Worm (Caenorhabditis elegans): Measurements from ENCODE around the gene T07H3.8.

The T07H3.8 gene

DNA sequence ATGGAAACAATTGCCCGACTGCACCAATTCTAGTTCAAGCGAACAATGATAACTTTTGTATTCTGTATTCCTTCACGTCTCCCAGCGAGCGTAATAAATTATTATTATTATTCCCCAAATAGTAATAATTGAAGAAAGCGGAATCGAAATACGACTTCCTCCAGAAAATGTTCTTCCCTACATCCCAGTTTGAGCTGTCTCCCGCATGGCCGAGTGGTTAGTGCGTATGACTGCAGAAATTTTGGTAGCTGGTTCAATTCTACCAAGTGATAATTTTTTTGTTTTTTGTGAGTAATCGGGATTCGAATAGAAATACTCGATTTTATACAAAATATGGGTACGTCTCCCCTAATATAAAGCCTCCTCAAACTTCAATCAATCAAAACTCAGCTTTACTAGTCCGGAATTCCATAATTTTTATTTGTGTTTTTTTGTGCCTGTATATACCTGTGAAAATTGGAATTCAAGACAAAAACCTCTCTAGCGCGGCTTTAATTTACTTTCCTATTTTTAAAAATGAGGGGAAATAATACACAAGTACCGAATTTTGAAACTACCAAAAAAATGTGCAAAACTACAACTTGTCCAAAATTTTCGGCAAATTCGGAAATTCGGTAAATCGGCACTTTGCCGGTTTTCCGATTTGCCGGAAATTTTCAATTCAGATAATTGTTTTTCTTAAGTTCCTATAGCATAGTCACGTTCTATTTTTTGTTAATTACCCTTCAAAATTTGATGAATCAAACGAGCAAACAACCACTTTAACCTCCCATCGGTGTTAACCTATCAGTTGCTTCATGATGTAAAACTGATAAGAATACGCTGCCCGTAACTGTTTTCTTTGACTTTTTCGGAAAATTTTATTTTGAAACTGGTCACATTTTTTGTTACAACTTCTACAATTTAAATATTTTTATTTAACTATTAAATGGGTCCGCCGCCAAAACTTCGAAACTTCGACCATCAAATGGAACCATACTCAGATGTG is 11.0 kb downstream of the T07H3.8 start, which contains the start of gene bath-46:
bath-46 (plus strand) TSS at position 806 of the 988 bp plus-strand sequence.
- peak; percentile 38 for TF ChIP-seq nhr-80 (tag; optimal IDR thresholded peaks at IDR 0.05)
- peak; percentile 11 for TF ChIP-seq rpc-1 (optimal IDR thresholded peaks at IDR 0.05)
- peak; percentile 61 for TF ChIP-seq rpc-1 (tag; optimal IDR thresholded peaks at IDR 0.05)
- TF ChIP-seq B0261.1 (tag; optimal IDR thresholded peaks at IDR 0.05): peak; percentile 59
- 0 out of 2 replicates have a peak, but pooled peaks have one; percentile 69 for TF ChIP-seq ztf-25 (GFP tag; IDR thresholded peaks at IDR 0.05)
- no peak for TF ChIP-seq chd-7 (tag; optimal IDR thresholded peaks at IDR 0.05)
- TF ChIP-seq lin-26 (GFP tag; IDR thresholded peaks at IDR 0.05): peak; percentile 77
- TF ChIP-seq dox-1 (GFP tag; IDR thresholded peaks at IDR 0.05): 0 out of 2 replicates have a peak, but pooled peaks have one; percentile 24
- TF ChIP-seq Y95B8A.8 (GFP tag; IDR thresholded peaks at IDR 0.05): 0 out of 2 replicates have a peak, but pooled peaks have one; percentile 46
- TF ChIP-seq F10E7.11 (tag; optimal IDR thresholded peaks at IDR 0.05): no peak
- TF ChIP-seq dpff-1 (tag; optimal IDR thresholded peaks at IDR 0.05): no peak
- 0 out of 2 replicates have a peak, but pooled peaks have one; percentile 8 for TF ChIP-seq rcor-1 (GFP tag; IDR thresholded peaks at IDR 0.05)
- TF ChIP-seq hmg-1.2 (GFP tag; IDR thresholded peaks at IDR 0.05): no peak
- no peak for TF ChIP-seq T07F8.4 (tag; optimal IDR thresholded peaks at IDR 0.05)
- no peak for TF ChIP-seq rec-8 (tag; optimal IDR thresholded peaks at IDR 0.05)
- no peak for TF ChIP-seq F22D6.2 (tag; optimal IDR thresholded peaks at IDR 0.05)
- no peak for TF ChIP-seq F57A8.1 (GFP tag; optimal IDR thresholded peaks at IDR 0.05)
- peak; percentile 84 for TF ChIP-seq tbp1 (GFP tag; optimal IDR thresholded peaks at IDR 0.05)

DNA sequence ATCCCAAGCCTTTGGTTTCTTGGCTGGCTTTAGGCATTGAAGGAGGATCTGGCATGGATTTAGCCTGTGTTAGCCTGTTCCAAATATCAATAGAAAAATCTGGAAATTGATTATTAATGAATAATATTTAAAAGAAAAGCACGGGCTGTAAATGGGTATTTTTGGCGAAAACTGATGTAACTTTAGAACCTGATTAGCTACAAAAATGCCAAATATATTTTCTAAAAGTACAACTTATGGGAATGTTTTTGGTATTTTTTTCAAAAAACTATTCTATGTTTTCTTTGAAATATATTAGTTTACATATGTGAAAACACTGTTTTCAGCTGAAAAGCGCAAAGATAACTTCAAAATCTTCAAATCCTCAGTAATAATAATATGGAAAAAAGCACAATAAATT is 14.3 kb downstream of the T07H3.8 start, which contains the start of gene bath-26:
bath-26 (minus strand) TSS at position 101 of the 400 bp plus-strand sequence.
- TF ChIP-seq pbrm-1 (GFP tag; IDR thresholded peaks at IDR 0.05): no peak
- TF ChIP-seq F39B2.1 (GFP tag; IDR thresholded peaks at IDR 0.05): no peak
- TF ChIP-seq lag-1 (GFP tag; IDR thresholded peaks at IDR 0.05): no peak
- no peak for TF ChIP-seq nhr-90 (tag; optimal IDR thresholded peaks at IDR 0.05)
- TF ChIP-seq mxl-1 (tag; optimal IDR thresholded peaks at IDR 0.05): no peak
- no peak for TF ChIP-seq ZK185.1 (tag; optimal IDR thresholded peaks at IDR 0.05; ENCODE audit: poor library complexity, severe bottlenecking)
- no peak for TF ChIP-seq lir-1 (GFP tag; conservative IDR thresholded peaks at IDR 0.05)
- TF ChIP-seq lin-26 (GFP tag; IDR thresholded peaks at IDR 0.05): no peak
- TF ChIP-seq Y67H2A.10 (GFP tag; conservative IDR thresholded peaks at IDR 0.05): no peak
- TF ChIP-seq F23B12.7 (tag; optimal IDR thresholded peaks at IDR 0.05; ENCODE audit: insufficient read depth): no peak
- TF ChIP-seq nfya-2 (GFP tag; IDR thresholded peaks at IDR 0.05): no peak
- TF ChIP-seq bed-2 (GFP tag; IDR thresholded peaks at IDR 0.05): no peak

DNA sequence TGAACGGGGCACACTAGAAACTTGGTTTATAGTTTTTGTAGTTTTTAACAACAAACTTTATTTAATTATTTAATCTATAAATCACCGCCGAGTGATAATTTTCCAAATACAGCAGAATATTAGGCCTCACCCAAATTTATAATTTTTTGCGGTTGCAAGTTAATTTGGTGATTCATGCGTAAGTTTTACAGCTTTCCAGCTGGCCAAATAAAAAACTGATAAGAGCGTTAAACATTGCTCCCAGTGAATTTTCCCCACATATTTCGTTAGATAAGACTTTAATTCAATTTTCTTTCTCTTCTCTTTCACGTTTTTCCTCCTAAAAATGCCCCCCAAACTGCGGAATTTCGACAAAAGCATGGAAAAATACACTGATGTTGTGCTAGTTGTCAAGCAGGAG is 15.1 kb downstream of the T07H3.8 start, which contains the start of gene bath-47:
bath-47 (plus strand) TSS at position 305 of the 400 bp plus-strand sequence.
- TF ChIP-seq nfya-1 (tag; optimal IDR thresholded peaks at IDR 0.05; ENCODE audit: borderline replicate concordance, insufficient read depth) (no peak), cebp-2 (GFP tag; IDR thresholded peaks at IDR 0.05) (no peak), mxl-1 (tag; optimal IDR thresholded peaks at IDR 0.05) (no peak), zfh-2 (GFP tag; conservative IDR thresholded peaks at IDR 0.05) (no peak), chd-7 (tag; optimal IDR thresholded peaks at IDR 0.05) (no peak), unc-130 (GFP tag; optimal IDR thresholded peaks at IDR 0.05) (no peak), Y79H2A.3 (GFP tag; conservative IDR thresholded peaks at IDR 0.05) (no peak), lag-1 (GFP tag; IDR thresholded peaks at IDR 0.05) (no peak), nfyb-1 (GFP tag; IDR thresholded peaks at IDR 0.05) (no peak), F10E7.11 (tag; optimal IDR thresholded peaks at IDR 0.05) (no peak), B0336.3 (GFP tag; IDR thresholded peaks at IDR 0.05) (no peak)
